Fruit fly (Drosophila melanogaster): ENCODE measurements around the gene CG5151.

The CG5151 gene

dm6 chr3L:16128973-16129745, 35.3 kb downstream of the CG5151 start, which contains the start of gene SsRbeta (continued):
- TF ChIP-seq kni (GFP tag; optimal IDR thresholded peaks at IDR 0.05) = peak; percentile 5
- TF ChIP-seq CG15601 (tag; optimal IDR thresholded peaks at IDR 0.05) = peak; percentile 15
- TF ChIP-seq HLH4C (GFP tag; IDR thresholded peaks at IDR 0.05; ENCODE audit: partially characterized antibody) = peak; percentile 52; the same call in 2 of the 3 replicates
- TF ChIP-seq CG2712 (tag; optimal IDR thresholded peaks at IDR 0.05) = peak; percentile 14
- peak; percentile 17 for TF ChIP-seq bigmax (GFP tag; optimal IDR thresholded peaks at IDR 0.05)
- no peak; the same call in 2 of the 3 replicates for TF ChIP-seq zen2 (GFP tag; IDR thresholded peaks at IDR 0.05; ENCODE audit: partially characterized antibody)
- TF ChIP-seq Sox102F (GFP tag; optimal IDR thresholded peaks at IDR 0.05) = peak; percentile 51
- no peak for TF ChIP-seq luna (GFP tag; optimal IDR thresholded peaks at IDR 0.05)
- TF ChIP-seq CG17612 (GFP tag; IDR thresholded peaks at IDR 0.05) = peak; percentile 37; the same call in 1 of the 2 replicates
- TF ChIP-seq ERR (GFP tag; optimal IDR thresholded peaks at IDR 0.05) = no peak
- peak; percentile 45 for TF ChIP-seq CG12104 (GFP tag; optimal IDR thresholded peaks at IDR 0.05)
- TF ChIP-seq ac (GFP tag; optimal IDR thresholded peaks at IDR 0.05) = no peak
- TF ChIP-seq CG16779 (GFP tag; IDR thresholded peaks at IDR 0.05) = peak; percentile 46; the same call in 1 of the 2 replicates
- TF ChIP-seq Abd-B (GFP tag; optimal IDR thresholded peaks at IDR 0.05) = peak; percentile 3
- TF ChIP-seq NC2β (GFP tag; optimal IDR thresholded peaks at IDR 0.05) = peak; percentile 61
- no peak for TF ChIP-seq CG17359 (tag; optimal IDR thresholded peaks at IDR 0.05)
- TF ChIP-seq org-1 (GFP tag; optimal IDR thresholded peaks at IDR 0.05) = peak; percentile 1
- TF ChIP-seq lbe (GFP tag; optimal IDR thresholded peaks at IDR 0.05) = no peak
- TF ChIP-seq CG11504 (tag; optimal IDR thresholded peaks at IDR 0.05) = peak; percentile 43
- peak; percentile 60 for TF ChIP-seq CHES-1-like (GFP tag; optimal IDR thresholded peaks at IDR 0.05)
- no peak for TF ChIP-seq prd (optimal IDR thresholded peaks at IDR 0.05)
- peak; percentile 49 for TF ChIP-seq prd (GFP tag; IDR thresholded peaks at IDR 0.05)
- peak; percentile 83 for TF ChIP-seq bbx (GFP tag; IDR thresholded peaks at IDR 0.05; ENCODE audit: partially characterized antibody)
- no peak for TF ChIP-seq fd64A (GFP tag; optimal IDR thresholded peaks at IDR 0.05)
- TF ChIP-seq knrl (GFP tag; IDR thresholded peaks at IDR 0.05; ENCODE audit: partially characterized antibody) = peak; percentile 76
- TF ChIP-seq sna (GFP tag; IDR thresholded peaks at IDR 0.05; ENCODE audit: partially characterized antibody) = peak; percentile 51
- TF ChIP-seq CG31441 (GFP tag; IDR thresholded peaks at IDR 0.05) = peak; percentile 65
- no peak for TF ChIP-seq fd102C (GFP tag; optimal IDR thresholded peaks at IDR 0.05)
- peak; percentile 91 for TF ChIP-seq Med (GFP tag)
- no peak for TF ChIP-seq Poxn (GFP tag; IDR thresholded peaks at IDR 0.05)
- TF ChIP-seq CG9932 (GFP tag; IDR thresholded peaks at IDR 0.05) = peak; percentile 76
- peak; percentile 66 for TF ChIP-seq CG7987 (GFP tag; optimal IDR thresholded peaks at IDR 0.05)
- peak; percentile 7 for TF ChIP-seq Fer3 (tag; optimal IDR thresholded peaks at IDR 0.05)
- TF ChIP-seq CG9727 (GFP tag; optimal IDR thresholded peaks at IDR 0.05) = peak; percentile 43
- TF ChIP-seq Fer2 (tag; optimal IDR thresholded peaks at IDR 0.05) = peak; percentile 26
- no peak for TF ChIP-seq z (GFP tag; IDR thresholded peaks at IDR 0.05)
- no peak for TF ChIP-seq bowl (GFP tag; IDR thresholded peaks at IDR 0.05)
- TF ChIP-seq Lhr (GFP tag; optimal IDR thresholded peaks at IDR 0.05) = peak; percentile 18
- TF ChIP-seq CG18262 (tag; optimal IDR thresholded peaks at IDR 0.05) = peak; percentile 43
- peak; percentile 40 for TF ChIP-seq CG14710 (tag; optimal IDR thresholded peaks at IDR 0.05)
- TF ChIP-seq E2f2 (GFP tag; IDR thresholded peaks at IDR 0.05) = peak; percentile 43; the same call in 1 of the 2 replicates
- peak; percentile 48 for TF ChIP-seq CG15696 (tag; optimal IDR thresholded peaks at IDR 0.05)
- no peak for TF ChIP-seq exex (tag; optimal IDR thresholded peaks at IDR 0.05)
- TF ChIP-seq Dbx (GFP tag; IDR thresholded peaks at IDR 0.05) = peak; percentile 20; the same call in 2 of the 3 replicates
- no peak for TF ChIP-seq CG7786 (GFP tag; optimal IDR thresholded peaks at IDR 0.05)
- peak; percentile 51; the same call in 2 of the 3 replicates for TF ChIP-seq H15 (GFP tag; IDR thresholded peaks at IDR 0.05)
- TF ChIP-seq CG30020 (tag; optimal IDR thresholded peaks at IDR 0.05) = peak; percentile 51
- TF ChIP-seq Dp (GFP tag; optimal IDR thresholded peaks at IDR 0.05) = peak; percentile 25
